Fruit fly (Drosophila melanogaster) whole organism, prepupa: ENCODE results near the gene Cpr66D.

Source experiments
- Blimp-1 ChIP-seq: fragments of 200-800 bp; sonication (Bioruptor generic); optimal IDR thresholded peaks from 3 replicates; lab custom pipeline; 2017; ENCODE audit warnings: missing biosample characterization, missing genetic modification characterization, mild to moderate bottlenecking, moderate library complexity, missing genetic modification reagents
- CG10631 ChIP-seq: fragments of 200-800 bp; sonication (Bioruptor generic); optimal IDR thresholded peaks from 2 replicates; lab custom pipeline; 2016; ENCODE audit warnings: missing biosample characterization, missing genetic modification characterization
- CG11294 ChIP-seq: fragments of 200-800 bp; sonication (Bioruptor generic); IDR thresholded peaks from 2 replicates; pipeline ENCODE4 v1.3.6; 2022; ENCODE audit warnings: missing biosample characterization, missing genetic modification characterization
- CG11902 ChIP-seq: fragments of 200-800 bp; sonication (Bioruptor generic); optimal IDR thresholded peaks from 3 replicates; lab custom pipeline; 2016; ENCODE audit warnings: missing biosample characterization, missing genetic modification characterization
- CG15336 ChIP-seq: fragments of 200-800 bp; sonication (Bioruptor generic); IDR thresholded peaks from 2 replicates; pipeline ENCODE4 v1.3.6; 2022; ENCODE audit warnings: missing biosample characterization, missing genetic modification characterization
- CG16779 ChIP-seq: fragments of 200-800 bp; sonication (Bioruptor generic); optimal IDR thresholded peaks from 3 replicates; lab custom pipeline; 2017; ENCODE audit warnings: missing biosample characterization, mild to moderate bottlenecking, missing genetic modification characterization
- CG34406 ChIP-seq: fragments of 200-800 bp; sonication (Bioruptor generic); optimal IDR thresholded peaks from 3 replicates; lab custom pipeline; 2016; ENCODE audit warnings: missing biosample characterization, missing genetic modification characterization
- CG3919 ChIP-seq: fragments of 200-800 bp; sonication (Bioruptor generic); optimal IDR thresholded peaks from 3 replicates; lab custom pipeline; 2016; ENCODE audit warnings: missing biosample characterization, missing genetic modification characterization
- CG4318 ChIP-seq: fragments of 200-800 bp; sonication (Bioruptor generic); optimal IDR thresholded peaks from 3 replicates; lab custom pipeline; 2017; ENCODE audit warnings: missing biosample characterization, mild to moderate bottlenecking, missing genetic modification characterization
- CG6163 ChIP-seq: fragments of 200-800 bp; sonication (Bioruptor generic); IDR thresholded peaks from 3 replicates; pipeline ENCODE4 v1.3.6; 2022; ENCODE audit warnings: missing biosample characterization, missing genetic modification characterization
- CG6276 ChIP-seq: fragments of 200-800 bp; sonication (Bioruptor generic); optimal IDR thresholded peaks from 2 replicates; lab custom pipeline; 2017; ENCODE audit warnings: missing biosample characterization, mild to moderate bottlenecking, missing genetic modification characterization
- CG7368 ChIP-seq: fragments of 200-800 bp; sonication (Bioruptor generic); optimal IDR thresholded peaks from 3 replicates; lab custom pipeline; 2016; ENCODE audit warnings: missing biosample characterization, missing genetic modification characterization
- CG8119 ChIP-seq: fragments of 200-800 bp; sonication (Bioruptor generic); IDR thresholded peaks from 3 replicates; pipeline ENCODE4 v1.3.6; 2022; ENCODE audit warnings: missing biosample characterization, missing genetic modification characterization
- CG8319 ChIP-seq: fragments of 200-800 bp; sonication (Bioruptor generic); optimal IDR thresholded peaks from 3 replicates; lab custom pipeline; 2016; ENCODE audit warnings: missing biosample characterization, missing genetic modification characterization
- CG8632 ChIP-seq: fragments of 200-800 bp; sonication (Bioruptor generic); optimal IDR thresholded peaks from 3 replicates; lab custom pipeline; 2016; ENCODE audit warnings: missing biosample characterization, missing genetic modification characterization
- Eip75B ChIP-seq: fragments of 200-800 bp; sonication (Bioruptor generic); optimal IDR thresholded peaks from 3 replicates; lab custom pipeline; 2016; ENCODE audit warnings: missing biosample characterization, missing genetic modification characterization
- Eip78C ChIP-seq: fragments of 200-800 bp; sonication (Bioruptor generic); peaks from one replicate; lab custom pipeline; 2016; ENCODE audit warnings: missing biosample characterization, missing genetic modification characterization
- Ets21C ChIP-seq: fragments of 200-800 bp; sonication (Bioruptor generic); optimal IDR thresholded peaks from 3 replicates; lab custom pipeline; 2016; ENCODE audit warnings: missing biosample characterization, missing genetic modification characterization
- Ets96B ChIP-seq: fragments of 200-800 bp; optimal IDR thresholded peaks from 2 replicates; lab custom pipeline; 2019; ENCODE audit warnings: missing biosample characterization, mild to moderate bottlenecking, missing genetic modification characterization, moderate library complexity
- Gug ChIP-seq: fragments of 200-800 bp; sonication (Bioruptor generic); IDR thresholded peaks from 2 replicates; pipeline ENCODE4 v1.3.6; 2022; ENCODE audit warnings: missing biosample characterization, missing genetic modification characterization
- Hr39 ChIP-seq: fragments of 200-800 bp; sonication (Bioruptor generic); optimal IDR thresholded peaks from 2 replicates; lab custom pipeline; 2016; ENCODE audit warnings: missing biosample characterization, missing genetic modification characterization
- Hr4 ChIP-seq: fragments of 200-800 bp; sonication (Bioruptor generic); optimal IDR thresholded peaks from 3 replicates; lab custom pipeline; 2016; ENCODE audit warnings: missing biosample characterization, missing genetic modification characterization
- Lpt ChIP-seq: fragments of 200-800 bp; sonication (Bioruptor generic); optimal IDR thresholded peaks from 3 replicates; lab custom pipeline; 2016; ENCODE audit warnings: missing biosample characterization, missing genetic modification characterization
- Met ChIP-seq: fragments of 200-800 bp; sonication (Bioruptor generic); optimal IDR thresholded peaks from 3 replicates; lab custom pipeline; 2016; ENCODE audit warnings: missing biosample characterization, missing genetic modification characterization
- OdsH ChIP-seq: fragments of 200-800 bp; sonication (Bioruptor generic); optimal IDR thresholded peaks from 3 replicates; lab custom pipeline; 2016; ENCODE audit warnings: missing biosample characterization, missing genetic modification characterization
- Sox15 ChIP-seq: fragments of 200-800 bp; sonication (Bioruptor generic); optimal IDR thresholded peaks from 3 replicates; lab custom pipeline; 2016; ENCODE audit warnings: missing biosample characterization, missing genetic modification characterization
- achi ChIP-seq: fragments of 200-800 bp; sonication (Bioruptor generic); optimal IDR thresholded peaks from 3 replicates; lab custom pipeline; 2016; ENCODE audit warnings: missing biosample characterization, missing genetic modification characterization
- cyc ChIP-seq: fragments of 200-800 bp; sonication (Bioruptor generic); optimal IDR thresholded peaks from 3 replicates; lab custom pipeline; 2016; ENCODE audit warnings: missing biosample characterization, missing genetic modification characterization
- dac ChIP-seq: fragments of 200-800 bp; sonication (Bioruptor generic); optimal IDR thresholded peaks from 2 replicates; lab custom pipeline; 2017; ENCODE audit warnings: missing biosample characterization, mild to moderate bottlenecking, missing genetic modification characterization
- dsx ChIP-seq: fragments of 200-800 bp; optimal IDR thresholded peaks from 3 replicates; lab custom pipeline; 2019; ENCODE audit warnings: missing biosample characterization, mild to moderate bottlenecking, missing genetic modification characterization, moderate library complexity; ENCODE audit not compliant: poor library complexity, severe bottlenecking
- eg ChIP-seq: fragments of 200-800 bp; sonication (Bioruptor generic); IDR thresholded peaks from 3 replicates; pipeline ENCODE4 v1.3.6; 2022; ENCODE audit warnings: missing biosample characterization, missing genetic modification characterization
- esn ChIP-seq: fragments of 200-800 bp; sonication (Bioruptor generic); optimal IDR thresholded peaks from 2 replicates; lab custom pipeline; 2016; ENCODE audit warnings: missing biosample characterization, mild to moderate bottlenecking, missing genetic modification characterization, moderate library complexity
- fd85E ChIP-seq: fragments of 200-800 bp; sonication (Bioruptor generic); optimal IDR thresholded peaks from 3 replicates; lab custom pipeline; 2016; ENCODE audit warnings: missing biosample characterization, missing genetic modification characterization
- lz ChIP-seq: fragments of 200-800 bp; sonication (Bioruptor generic); optimal IDR thresholded peaks from 3 replicates; lab custom pipeline; 2016; ENCODE audit warnings: missing biosample characterization, missing genetic modification characterization
- net ChIP-seq: fragments of 200-800 bp; sonication (Bioruptor generic); optimal IDR thresholded peaks from 3 replicates; lab custom pipeline; 2016; ENCODE audit warnings: missing biosample characterization, missing genetic modification characterization
- pdm3 ChIP-seq: fragments of 200-800 bp; sonication (Bioruptor generic); optimal IDR thresholded peaks from 3 replicates; lab custom pipeline; 2016; ENCODE audit warnings: missing biosample characterization, missing genetic modification characterization
- salr ChIP-seq, 2 experiments: fragments of 200-800 bp; sonication (Bioruptor generic); optimal IDR thresholded peaks; 3 replicates each; lab custom pipeline; 2016 to 2018; ENCODE audit warnings: missing biosample characterization in 2 of 2, missing genetic modification characterization in 2 of 2, mild to moderate bottlenecking in 1 of 2
- ss ChIP-seq, 2 experiments: fragments of 200-800 bp; sonication (Bioruptor generic); optimal IDR thresholded peaks; 2 replicates in 1 of 2; 3 replicates in 1 of 2; lab custom pipeline; 2017 to 2018; ENCODE audit warnings: mild to moderate bottlenecking in 2 of 2, missing biosample characterization in 2 of 2, missing genetic modification characterization in 2 of 2, moderate library complexity in 1 of 2
- svp ChIP-seq: fragments of 200-800 bp; sonication (Bioruptor generic); peaks from one replicate; lab custom pipeline; 2016; ENCODE audit warnings: missing biosample characterization, missing genetic modification characterization
- topi ChIP-seq: fragments of 200-800 bp; sonication (Bioruptor generic); optimal IDR thresholded peaks from 3 replicates; lab custom pipeline; 2016; ENCODE audit warnings: missing biosample characterization, missing genetic modification characterization

Cpr66D gene

DNA sequence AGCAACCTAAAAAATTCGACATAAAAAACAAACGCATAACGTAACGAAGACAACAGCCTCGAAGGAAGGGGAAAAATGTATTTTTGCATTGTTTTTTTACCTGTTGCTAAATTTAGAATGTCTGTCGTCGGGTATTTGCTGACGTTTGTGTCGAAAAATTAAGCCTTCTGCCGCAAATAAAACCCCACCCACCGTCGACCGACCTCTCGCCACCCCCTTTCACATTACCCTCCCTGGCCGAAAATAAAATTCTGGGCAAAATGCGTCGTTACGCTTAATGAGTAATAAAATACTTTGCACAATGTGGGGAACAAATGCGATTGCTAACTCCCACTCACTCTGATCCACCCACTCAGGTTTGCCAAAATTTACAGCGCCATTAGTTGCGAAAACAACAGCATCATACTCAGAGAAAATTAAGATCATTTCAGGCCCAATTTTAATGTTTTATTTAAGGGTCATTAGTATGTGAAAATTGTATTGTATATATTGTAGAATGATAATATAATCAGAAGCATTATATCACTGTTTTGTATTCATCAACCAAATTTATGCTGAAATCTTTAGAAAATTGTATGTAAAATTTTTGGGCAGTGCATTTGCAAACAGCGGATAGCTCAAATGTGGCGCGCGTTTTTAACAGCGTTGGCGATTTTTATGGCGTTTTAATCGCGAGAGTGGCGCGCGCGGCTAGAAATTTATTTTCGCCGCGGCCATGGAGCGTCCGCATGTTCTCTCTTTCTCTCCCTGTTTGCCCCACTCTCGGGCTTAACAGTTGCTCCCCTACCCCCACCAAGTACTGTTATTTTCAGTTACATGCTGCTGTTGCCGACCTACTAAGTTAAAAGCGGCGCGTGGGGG is 32.2 kb downstream of the Cpr66D start (continued):
- peak; percentile 63 for TF ChIP-seq CG6276 (GFP tag; lab: Kevin White, UChicago)
- peak; percentile 79 for TF ChIP-seq CG8119 (GFP tag; lab: Robert Waterston, UW)
- TF ChIP-seq Hr39 (GFP tag; lab: Kevin White, UChicago), result peak; percentile 54
- peak; percentile 23 for TF ChIP-seq CG8632 (GFP tag; lab: Kevin White, UChicago)
- peak; percentile 28 for TF ChIP-seq CG11902 (GFP tag; lab: Kevin White, UChicago)
- TF ChIP-seq CG3919 (GFP tag; lab: Kevin White, UChicago), result peak; percentile 54
- TF ChIP-seq Blimp-1 (GFP tag; lab: Kevin White, UChicago), result peak; percentile 35
- TF ChIP-seq CG8319 (GFP tag; lab: Kevin White, UChicago), result no peak
- no peak for TF ChIP-seq Lpt

DNA sequence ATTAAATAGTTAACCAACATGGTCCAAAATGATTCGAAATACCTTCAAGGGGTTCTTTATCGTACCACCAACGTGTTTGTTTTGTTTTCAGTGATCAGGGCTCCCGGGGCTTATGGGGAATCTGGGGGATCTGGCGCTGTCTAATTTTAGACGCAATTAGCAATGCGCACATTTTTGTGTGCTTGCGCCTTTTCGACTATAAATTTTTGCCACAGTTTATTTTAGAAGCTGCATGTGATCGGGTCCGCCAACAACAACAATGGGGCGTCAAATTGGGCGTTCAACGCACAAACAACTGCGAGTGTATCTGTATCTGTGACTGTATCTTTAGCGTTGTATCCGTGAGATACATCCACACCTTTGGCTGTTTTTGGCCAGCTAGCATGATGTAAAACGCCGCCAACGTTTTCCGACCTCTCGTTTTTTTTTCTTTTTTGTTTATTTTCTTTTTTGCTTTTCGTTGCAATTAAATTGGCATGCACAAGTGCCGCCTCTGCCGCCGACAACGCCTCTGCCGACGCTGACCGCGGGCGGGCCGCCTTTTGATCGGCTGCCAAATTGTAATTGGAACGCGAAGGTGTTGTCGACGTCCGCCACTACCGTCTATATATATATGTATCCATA is 33.2 kb downstream of the Cpr66D start:
- TF ChIP-seq achi (no peak), esn (GFP tag; lab: Kevin White, UChicago) (no peak), net (GFP tag; lab: Kevin White, UChicago) (peak; percentile 42), CG6163 (peak; percentile 65; the same call in 2 of the 3 replicates), salr (GFP tag; optimal IDR thresholded peaks at IDR 0.05; lab: Kevin White, UChicago) (peak in 1 of 2 experiments; percentile 28), Eip78C (GFP tag; lab: Kevin White, UChicago) (peak; percentile 25), svp (GFP tag; lab: Kevin White, UChicago) (peak; percentile 20), CG15336 (GFP tag; lab: Robert Waterston, UW) (peak; percentile 56), CG8119 (GFP tag; lab: Robert Waterston, UW) (peak; percentile 63), eg (peak; percentile 76), pdm3 (GFP tag; lab: Kevin White, UChicago) (no peak), CG8632 (GFP tag; lab: Kevin White, UChicago) (no peak), CG11294 (GFP tag; lab: Robert Waterston, UW) (no peak), CG6276 (GFP tag; lab: Kevin White, UChicago) (peak; percentile 63)

DNA sequence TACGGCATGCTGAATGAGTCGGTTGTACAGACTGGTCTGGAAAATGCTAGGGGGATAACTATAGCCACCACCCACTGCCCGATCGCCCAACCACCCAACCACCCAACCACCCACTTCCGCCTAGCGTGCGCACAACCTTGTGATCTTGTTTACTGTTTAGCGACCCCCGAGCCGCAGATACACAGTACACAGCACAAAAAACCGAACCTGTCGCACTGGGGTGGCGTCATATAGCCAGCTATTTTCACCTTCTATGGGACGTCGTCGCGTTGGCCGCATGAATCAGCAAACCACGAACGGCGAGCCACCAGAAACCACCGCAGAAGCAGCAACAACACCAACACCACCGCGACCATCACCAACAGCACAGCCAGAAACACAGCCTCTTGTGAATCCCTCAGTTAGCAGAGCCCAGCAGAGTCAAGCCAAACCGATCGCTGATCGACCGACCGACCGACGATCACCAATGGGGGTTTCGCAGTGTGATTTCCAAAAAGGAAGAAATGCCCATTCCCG is 34.8 kb downstream of the Cpr66D start:
- TF ChIP-seq Eip78C (GFP tag; lab: Kevin White, UChicago) (no peak), net (GFP tag; lab: Kevin White, UChicago) (no peak), Ets21C (GFP tag; lab: Kevin White, UChicago) (no peak), salr (GFP tag; optimal IDR thresholded peaks at IDR 0.05; lab: Kevin White, UChicago) (no peak), CG10631 (GFP tag; lab: Kevin White, UChicago) (no peak), ss (GFP tag; optimal IDR thresholded peaks at IDR 0.05; lab: Kevin White, UChicago) (no peak), CG11294 (GFP tag; lab: Robert Waterston, UW) (no peak), CG8119 (GFP tag; lab: Robert Waterston, UW) (no peak), CG7368 (GFP tag; lab: Kevin White, UChicago) (no peak), CG16779 (tag; lab: Kevin White, UChicago) (no peak), CG11902 (GFP tag; lab: Kevin White, UChicago) (no peak), CG4318 (no peak), Met (no peak), cyc (GFP tag; lab: Kevin White, UChicago) (no peak), Hr39 (GFP tag; lab: Kevin White, UChicago) (no peak), CG8319 (GFP tag; lab: Kevin White, UChicago) (no peak)
- TF ChIP-seq, all 60 proteins: peak for 0

DNA sequence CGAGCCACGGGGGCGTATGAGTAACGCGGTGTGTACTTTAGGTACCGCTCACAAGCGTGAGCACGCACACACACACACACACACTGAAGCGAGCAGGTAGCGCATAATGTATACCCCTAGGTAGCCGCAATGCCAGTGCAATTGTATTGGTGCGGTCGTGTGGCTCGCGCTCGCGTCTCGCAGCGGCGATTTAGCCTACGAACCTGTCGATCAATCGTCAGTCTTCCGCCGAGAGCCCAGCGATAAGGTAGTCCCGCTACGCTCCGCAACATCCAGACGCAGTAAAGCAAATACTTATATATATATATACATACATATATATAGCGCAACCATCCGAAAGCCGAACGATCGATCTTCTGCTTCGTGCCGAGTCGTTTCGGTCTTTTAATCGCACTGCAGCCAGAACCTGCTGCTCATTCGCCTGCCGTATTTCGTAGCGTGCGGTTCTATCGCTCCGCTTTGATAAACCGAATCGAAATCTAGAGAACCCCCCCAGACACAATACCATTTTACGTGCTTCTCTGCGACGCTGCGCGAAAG is 35.4 kb downstream of the Cpr66D start, which contains the start of gene hry:
Gene hry, plus strand, starts transcription at position 215 of the 540 bp plus-strand sequence.
- no peak for TF ChIP-seq Hr4 (GFP tag; lab: Kevin White, UChicago)
- TF ChIP-seq CG6163, result peak; percentile 37; the same call in 1 of the 3 replicates
- peak; percentile 39 for TF ChIP-seq CG34406 (GFP tag; lab: Kevin White, UChicago)
- peak; percentile 65 for TF ChIP-seq net (GFP tag; lab: Kevin White, UChicago)
- peak; percentile 67 for TF ChIP-seq CG3919 (GFP tag; lab: Kevin White, UChicago)
- TF ChIP-seq OdsH (GFP tag; lab: Kevin White, UChicago), result peak; percentile 3
- TF ChIP-seq lz (GFP tag; lab: Kevin White, UChicago), result no peak
- TF ChIP-seq topi (GFP tag; lab: Kevin White, UChicago), result peak; percentile 46
- TF ChIP-seq Sox15 (GFP tag; lab: Kevin White, UChicago), result no peak
- peak; percentile 59 for TF ChIP-seq fd85E (GFP tag; lab: Kevin White, UChicago)
- peak; percentile 24 for TF ChIP-seq Ets96B
- no peak for TF ChIP-seq pdm3 (GFP tag; lab: Kevin White, UChicago)
- no peak for TF ChIP-seq CG10631 (GFP tag; lab: Kevin White, UChicago)
- TF ChIP-seq dac (GFP tag; lab: Kevin White, UChicago), result no peak
- TF ChIP-seq eg, result peak; percentile 62; the same call in 2 of the 3 replicates
- no peak for TF ChIP-seq Hr39 (GFP tag; lab: Kevin White, UChicago)
- TF ChIP-seq Gug (GFP tag; lab: Robert Waterston, UW), result no peak; the same call in 1 of the 2 replicates
- no peak for TF ChIP-seq Ets21C (GFP tag; lab: Kevin White, UChicago)
- peak; percentile 73 for TF ChIP-seq dsx (GFP tag; lab: Kevin White, UChicago)
- peak; percentile 61 for TF ChIP-seq Eip75B (GFP tag; lab: Kevin White, UChicago)
